Worm (Caenorhabditis elegans): ENCODE data around the gene F28A10.7.

Gene F28A10.7

DNA sequence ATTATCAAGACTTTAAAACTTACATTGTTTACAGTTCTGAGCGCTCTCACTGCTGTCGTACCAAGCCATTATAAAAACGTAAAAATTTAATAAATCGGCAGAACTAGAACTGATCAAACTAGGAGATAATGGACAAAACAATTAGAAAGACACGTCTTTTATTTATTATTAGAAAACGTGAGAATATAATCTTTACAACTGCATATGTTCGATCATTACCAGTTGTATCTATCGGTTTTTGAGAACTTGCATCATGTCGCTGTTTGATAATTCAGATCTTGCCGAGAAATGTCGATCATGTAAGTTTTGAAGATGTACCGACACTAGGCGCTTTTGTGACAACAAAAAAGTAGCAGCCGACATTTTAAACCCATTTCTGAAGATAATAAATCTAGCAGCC lies at the start of gene F28A10.7:
Gene F28A10.7, minus strand, starts transcription at position 101 of the 400 bp plus-strand sequence.
- TF ChIP-seq dsc-1 (tag; optimal IDR thresholded peaks at IDR 0.05): no peak
- no peak for TF ChIP-seq lin-14 (GFP tag; optimal IDR thresholded peaks at IDR 0.05)
- no peak for TF ChIP-seq irx-1 (tag; optimal IDR thresholded peaks at IDR 0.05)
- TF ChIP-seq snpc-4 (tag; optimal IDR thresholded peaks at IDR 0.05): no peak
- TF ChIP-seq hlh-4 (tag; optimal IDR thresholded peaks at IDR 0.05): no peak
- TF ChIP-seq zip-4 (GFP tag; optimal IDR thresholded peaks at IDR 0.05): no peak
- no peak for TF ChIP-seq dpl-1 (GFP tag; optimal IDR thresholded peaks at IDR 0.05)
- no peak for TF ChIP-seq egl-27 (tag; optimal IDR thresholded peaks at IDR 0.05)
- no peak for TF ChIP-seq lin-13 (GFP tag; optimal IDR thresholded peaks at IDR 0.05)
- TF ChIP-seq alr-1 (tag; optimal IDR thresholded peaks at IDR 0.05; ENCODE audit: borderline replicate concordance): no peak
- no peak for TF ChIP-seq nhr-84 (tag; optimal IDR thresholded peaks at IDR 0.05)
- TF ChIP-seq aly-2 (tag; optimal IDR thresholded peaks at IDR 0.05): no peak
- no peak for TF ChIP-seq nhr-11 (tag; optimal IDR thresholded peaks at IDR 0.05)
- no peak for TF ChIP-seq unc-30 (tag; optimal IDR thresholded peaks at IDR 0.05)
- no peak for TF ChIP-seq isw-1 (GFP tag; IDR thresholded peaks at IDR 0.05)
- TF ChIP-seq nhr-237 (tag; optimal IDR thresholded peaks at IDR 0.05): no peak

DNA sequence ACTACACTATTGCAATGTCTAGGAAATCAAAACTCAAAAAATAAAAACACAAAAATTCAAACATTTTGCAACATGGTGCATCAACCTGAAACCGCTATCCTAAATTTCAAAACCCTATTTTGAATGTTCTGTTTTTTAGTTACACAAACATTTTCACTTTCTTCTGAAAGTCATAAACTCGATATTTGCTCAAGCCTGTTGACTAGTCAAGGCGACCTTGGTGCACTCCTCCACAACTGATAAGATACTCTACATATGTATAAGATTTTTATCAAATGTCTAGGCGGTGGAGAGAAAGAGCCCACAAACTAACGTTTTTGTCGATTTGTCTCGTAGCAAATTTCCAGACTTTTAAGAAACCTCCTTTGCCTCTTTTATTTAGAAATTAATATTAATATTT lies 42.5 kb upstream of the F28A10.7 start, which contains the start of gene T07D3.4:
Gene T07D3.4, plus strand, starts transcription at position 286 of the 400 bp plus-strand sequence.
- peak; percentile 31 for TF ChIP-seq nhr-20 (tag; optimal IDR thresholded peaks at IDR 0.05)
- TF ChIP-seq elt-2 (tag; optimal IDR thresholded peaks at IDR 0.05): peak; percentile 83
- no peak for TF ChIP-seq lin-13 (GFP tag; optimal IDR thresholded peaks at IDR 0.05)
- TF ChIP-seq nhr-28 (tag; optimal IDR thresholded peaks at IDR 0.05): no peak
- peak in 1 of 2 experiments; percentile 14 for TF ChIP-seq lin-35 (GFP tag; optimal IDR thresholded peaks at IDR 0.05)
- TF ChIP-seq nhr-76 (tag; optimal IDR thresholded peaks at IDR 0.05): no peak
- no peak for TF ChIP-seq swsn-7 (tag; optimal IDR thresholded peaks at IDR 0.05)
- TF ChIP-seq sox-4 (tag; optimal IDR thresholded peaks at IDR 0.05): no peak

- TF ChIP-seq pag-3 (tag; optimal IDR thresholded peaks at IDR 0.05; ENCODE audit: borderline replicate concordance, insufficient read depth) (no peak), nhr-20 (tag; optimal IDR thresholded peaks at IDR 0.05) (peak; percentile 44), elt-2 (tag; optimal IDR thresholded peaks at IDR 0.05) (peak; percentile 38)
These were observed 38.7 kb upstream of the F28A10.7 start for ce11 chrII:884204-884603.

DNA sequence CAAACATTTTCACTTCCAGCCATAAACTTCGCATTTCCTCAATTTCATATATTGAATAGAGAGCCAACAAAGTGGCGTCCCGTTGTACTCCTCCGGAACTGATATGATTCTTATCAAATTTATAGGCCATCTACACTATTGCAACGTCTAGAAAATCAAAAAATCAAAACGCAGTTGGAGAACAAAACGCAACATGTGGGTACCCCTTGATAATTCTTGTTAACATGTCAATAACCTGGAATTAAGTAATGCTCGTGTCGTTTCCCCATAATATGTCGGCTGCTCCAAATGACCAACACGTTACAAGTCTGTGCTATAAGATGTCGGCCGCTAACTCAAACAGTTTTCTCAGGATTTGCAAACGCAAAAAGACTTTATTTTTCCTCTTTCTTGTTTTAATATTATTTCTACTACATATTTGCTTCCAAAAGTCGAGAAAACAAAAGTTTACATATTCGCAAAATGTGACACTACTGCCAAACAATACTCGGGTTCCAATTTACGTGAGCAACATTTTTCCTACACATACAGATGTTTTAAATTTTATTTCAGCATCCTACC lies 35.2 kb upstream of the F28A10.7 start:
- TF ChIP-seq Y116A8C.19 (tag; optimal IDR thresholded peaks at IDR 0.05; ENCODE audit: borderline replicate concordance) (no peak), elt-2 (tag; optimal IDR thresholded peaks at IDR 0.05) (peak; percentile 79), nhr-20 (tag; optimal IDR thresholded peaks at IDR 0.05) (peak; percentile 21), sox-4 (tag; optimal IDR thresholded peaks at IDR 0.05) (no peak)

DNA sequence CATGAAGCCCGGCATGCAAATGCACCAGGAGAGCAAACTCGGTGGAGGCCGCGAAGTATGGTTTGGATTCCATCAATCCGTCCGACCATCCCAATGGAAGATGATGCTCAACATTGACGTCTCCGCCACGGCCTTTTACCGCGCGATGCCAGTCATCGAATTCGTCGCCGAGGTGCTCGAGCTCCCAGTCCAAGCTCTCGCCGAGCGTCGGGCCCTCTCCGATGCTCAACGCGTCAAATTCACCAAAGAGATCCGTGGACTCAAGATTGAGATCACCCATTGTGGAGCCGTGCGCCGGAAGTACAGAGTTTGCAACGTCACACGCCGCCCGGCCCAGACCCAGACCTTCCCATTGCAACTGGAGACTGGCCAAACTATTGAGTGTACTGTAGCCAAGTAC lies 30.2 kb upstream of the F28A10.7 start:
- TF ChIP-seq mdl-1 (tag; optimal IDR thresholded peaks at IDR 0.05) (no peak), elt-2 (tag; optimal IDR thresholded peaks at IDR 0.05) (no peak), nhr-12 (tag; optimal IDR thresholded peaks at IDR 0.05) (no peak), lin-14 (GFP tag; optimal IDR thresholded peaks at IDR 0.05) (no peak), fkh-8 (tag; optimal IDR thresholded peaks at IDR 0.05) (no peak)

ce11 chrII:872993-873787 lies 27.7 kb upstream of the F28A10.7 start, which contains the start of gene alg-2:
TSS of gene alg-2 (plus strand) at chrII:873212.
- TF ChIP-seq sox-4 (tag; optimal IDR thresholded peaks at IDR 0.05): no peak
- TF ChIP-seq tbx-2 (tag; optimal IDR thresholded peaks at IDR 0.05): peak; percentile 16
- no peak for TF ChIP-seq fos-1 (tag; optimal IDR thresholded peaks at IDR 0.05)
- TF ChIP-seq egl-27 (tag; optimal IDR thresholded peaks at IDR 0.05): no peak
- no peak for TF ChIP-seq ceh-90 (tag; optimal IDR thresholded peaks at IDR 0.05)
- no peak for TF ChIP-seq ceh-63 (GFP tag; optimal IDR thresholded peaks at IDR 0.05)
- no peak for TF ChIP-seq lir-3 (tag; optimal IDR thresholded peaks at IDR 0.05; ENCODE audit: poor library complexity)
- peak; percentile 53 for TF ChIP-seq nhr-71 (tag; optimal IDR thresholded peaks at IDR 0.05)
- no peak for TF ChIP-seq alr-1 (tag; optimal IDR thresholded peaks at IDR 0.05; ENCODE audit: borderline replicate concordance)
- peak; percentile 23; the same call in 1 of the 2 replicates for TF ChIP-seq nhr-19 (GFP tag; conservative IDR thresholded peaks at IDR 0.05)
- TF ChIP-seq nhr-84 (tag; optimal IDR thresholded peaks at IDR 0.05): no peak
- no peak for TF ChIP-seq ztf-11 (tag; optimal IDR thresholded peaks at IDR 0.05)
- TF ChIP-seq elt-3 (tag; optimal IDR thresholded peaks at IDR 0.05): peak in 1 of 6 experiments; percentile 24
- peak; percentile 14 for TF ChIP-seq xbp-1 (tag; optimal IDR thresholded peaks at IDR 0.05)
- TF ChIP-seq swsn-7 (tag; optimal IDR thresholded peaks at IDR 0.05): peak; percentile 37
- peak; percentile 28 for TF ChIP-seq lin-15B (tag; optimal IDR thresholded peaks at IDR 0.05)
- no peak for TF ChIP-seq nhr-77 (tag; optimal IDR thresholded peaks at IDR 0.05)
